Worm (Caenorhabditis elegans) whole organism, mixed stage, embryonic: ENCODE data around the gene T09B9.3.

Source experiments
- bed-3 ChIP-seq: fragments of 200-800 bp; sonication (Bioruptor generic); optimal IDR thresholded peaks from 3 replicates; lab custom pipeline; 2018; ENCODE audit warnings: mild to moderate bottlenecking, missing genetic modification characterization, moderate library complexity, missing compliant biosample characterization
- hlh-1 ChIP-seq: fragments of 150-350 bp; optimal IDR thresholded peaks from 2 replicates; lab custom pipeline; 2014; ENCODE audit warnings: missing biosample characterization, missing genetic modification reagents, missing genetic modification characterization
- lin-13 ChIP-seq: fragments of 150-350 bp; optimal IDR thresholded peaks from 2 replicates; lab custom pipeline; 2014; ENCODE audit warnings: missing biosample characterization, missing genetic modification characterization
- mep-1 ChIP-seq: fragments of 150-350 bp; optimal IDR thresholded peaks from 2 replicates; lab custom pipeline; 2017; ENCODE audit warnings: missing biosample characterization, missing genetic modification reagents, missing genetic modification characterization, inconsistent platforms
- mls-2 ChIP-seq: sonication (generic microtip); optimal IDR thresholded peaks from 2 replicates; lab custom pipeline; 2016; ENCODE audit warnings: mild to moderate bottlenecking, missing genetic modification characterization, moderate library complexity, missing compliant biosample characterization
- nhr-12 ChIP-seq: fragments of 150-350 bp; optimal IDR thresholded peaks from 2 replicates; lab custom pipeline; 2014; ENCODE audit warnings: missing biosample characterization, missing genetic modification characterization
- nhr-76 ChIP-seq: sonication (generic microtip); optimal IDR thresholded peaks from 2 replicates; lab custom pipeline; 2017; ENCODE audit warnings: missing biosample characterization, missing genetic modification characterization
- pha-4 ChIP-seq: fragments of 150-350 bp; optimal IDR thresholded peaks from 2 replicates; lab custom pipeline; 2018; ENCODE audit warnings: missing biosample characterization, missing genetic modification reagents, missing genetic modification characterization
- sptf-1 ChIP-seq: sonication (generic microtip); optimal IDR thresholded peaks from 2 replicates; lab custom pipeline; 2017; ENCODE audit warnings: mild to moderate bottlenecking, missing genetic modification characterization, moderate library complexity, missing compliant biosample characterization
- unc-120 ChIP-seq: sonication (generic microtip); optimal IDR thresholded peaks from 2 replicates; lab custom pipeline; 2017; ENCODE audit warnings: missing genetic modification characterization, missing compliant biosample characterization; ENCODE audit not compliant: poor library complexity, severe bottlenecking

- TF ChIP-seq sptf-1: no peak
- no peak for TF ChIP-seq nhr-12 (tag; lab: Kevin White, UChicago)
- TF ChIP-seq bed-3 (GFP tag; lab: Kevin White, UChicago): no peak
- no peak for TF ChIP-seq pha-4 (tag; lab: Kevin White, UChicago)
- no peak for TF ChIP-seq mep-1 (tag; lab: Kevin White, UChicago)
- TF ChIP-seq hlh-1: no peak
- no peak for TF ChIP-seq lin-13
- no peak for TF ChIP-seq unc-120
- TF ChIP-seq nhr-76 (tag; lab: Kevin White, UChicago): no peak
- TF ChIP-seq mls-2: no peak
These were observed 43.6 kb upstream of the T09B9.3 start for ce11 chrX:9804735-9805134.
